Worm (Caenorhabditis elegans): ENCODE measurements around the gene Y116A8C.468.
"Not testable (repeated sequence)": the region's sequence is repeated elsewhere in the genome, so short reads cannot be mapped to it uniquely, and the experiment has no call there.

Y116A8C.468 gene

DNA sequence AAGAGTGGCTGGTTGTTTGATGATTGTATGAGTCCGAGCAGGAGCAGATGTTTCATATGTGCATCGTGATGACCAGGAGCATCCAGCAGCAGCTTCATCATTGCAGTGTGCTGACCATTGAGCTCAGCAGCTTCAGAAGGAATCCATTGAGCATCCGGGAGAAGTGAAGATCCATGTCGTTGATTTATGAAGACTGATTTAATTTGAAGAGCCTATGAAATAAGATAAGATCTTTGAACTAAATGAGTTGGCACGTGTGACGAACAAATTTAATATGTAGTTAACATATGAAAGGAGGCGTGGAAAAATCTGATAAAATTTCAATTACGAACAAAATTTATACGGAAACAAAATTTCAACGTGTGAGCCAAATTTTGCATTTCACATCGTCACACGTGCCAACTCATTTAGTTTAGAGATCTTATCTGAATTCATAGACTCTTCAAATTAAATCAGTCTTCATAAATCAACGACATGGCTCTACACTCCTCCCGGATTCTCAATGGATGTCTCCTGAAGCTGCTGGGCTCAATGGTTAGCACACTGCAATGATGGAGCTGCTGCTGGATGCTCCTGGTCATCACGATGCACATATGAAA lies at the start of gene Y116A8C.468, which contains the start of gene Y116A8C.469:
Y116A8C.468 (plus strand) TSS at position 549 of the 599 bp plus-strand sequence.
Y116A8C.469 (minus strand) TSS at position 101 of the 599 bp plus-strand sequence.
- no peak for TF ChIP-seq him-1 (tag; optimal IDR thresholded peaks at IDR 0.05)
- TF ChIP-seq dao-5 (tag; optimal IDR thresholded peaks at IDR 0.05), result no peak
- TF ChIP-seq W03F9.2 (tag; optimal IDR thresholded peaks at IDR 0.05), result no peak

DNA sequence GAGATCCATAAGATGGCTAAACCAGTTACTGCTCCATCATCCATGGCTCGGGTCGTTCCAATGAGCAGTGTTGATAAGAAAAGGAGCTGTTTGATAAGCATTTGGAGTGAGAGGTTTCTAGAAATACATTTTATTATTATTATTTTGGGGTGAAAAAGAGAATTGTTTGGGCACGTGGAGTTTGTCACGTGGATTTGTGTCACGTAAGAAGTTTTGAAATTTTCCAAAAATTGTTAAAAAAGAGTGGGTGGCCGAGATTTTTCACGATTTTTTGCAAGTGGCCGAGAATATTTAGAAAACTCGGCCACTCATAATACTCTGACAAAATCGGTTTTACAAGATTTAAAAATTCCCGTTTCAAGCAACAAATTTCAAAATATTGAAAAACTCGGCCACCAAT lies 49.3 kb upstream of the Y116A8C.468 start, which contains the start of gene T06A10.106:
T06A10.106 (minus strand) TSS at position 101 of the 400 bp plus-strand sequence.
- TF ChIP-seq W03F9.2 (tag; optimal IDR thresholded peaks at IDR 0.05) (no peak), him-1 (tag; optimal IDR thresholded peaks at IDR 0.05) (no peak)

DNA sequence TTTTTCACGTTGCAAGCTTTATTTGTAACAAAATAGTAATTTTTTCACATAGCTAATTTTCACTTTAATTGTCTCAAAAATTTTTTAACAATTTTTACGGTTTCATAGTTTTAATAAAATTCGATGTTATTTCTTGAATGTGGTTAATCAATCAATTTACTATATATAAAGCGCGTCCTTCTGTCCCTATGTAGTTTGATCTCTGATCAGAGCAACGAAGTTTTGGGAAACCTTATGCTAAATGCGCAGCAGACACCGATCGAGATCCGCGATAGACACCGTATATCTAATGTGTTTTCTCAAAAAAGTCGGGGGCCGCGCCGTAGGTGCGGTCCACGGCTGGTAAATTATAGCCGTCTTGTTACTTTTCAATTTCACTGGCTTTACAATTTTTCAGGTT lies 29.6 kb upstream of the Y116A8C.468 start:
- TF ChIP-seq him-1 (tag; optimal IDR thresholded peaks at IDR 0.05) (no peak), dao-5 (tag; optimal IDR thresholded peaks at IDR 0.05) (no peak), W03F9.2 (tag; optimal IDR thresholded peaks at IDR 0.05) (no peak)

DNA sequence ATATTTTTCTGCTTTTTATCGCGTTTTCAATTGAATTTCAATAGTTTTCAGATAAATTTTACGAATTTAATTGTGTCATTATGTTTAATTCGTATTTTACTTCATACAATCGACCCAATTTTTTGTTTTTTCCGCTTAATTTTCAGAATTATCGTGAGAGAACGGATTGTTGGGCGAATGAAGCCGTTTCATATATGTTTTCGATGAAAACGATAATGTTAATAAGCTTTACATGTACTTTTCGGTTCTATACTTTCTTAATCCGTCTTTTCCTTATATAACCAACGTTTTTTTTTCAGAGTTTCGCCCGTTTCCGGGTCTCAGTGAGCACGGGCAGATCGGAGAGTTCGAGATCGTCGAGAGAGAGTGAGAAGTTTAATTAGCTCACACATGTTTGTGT lies 22.9 kb upstream of the Y116A8C.468 start, which contains the start of gene T06A10.2:
T06A10.2 (plus strand) TSS at position 301 of the 400 bp plus-strand sequence.
- TF ChIP-seq dao-5, W03F9.2, him-1 (tag; optimal IDR thresholded peaks at IDR 0.05): not testable (repeated sequence)

DNA sequence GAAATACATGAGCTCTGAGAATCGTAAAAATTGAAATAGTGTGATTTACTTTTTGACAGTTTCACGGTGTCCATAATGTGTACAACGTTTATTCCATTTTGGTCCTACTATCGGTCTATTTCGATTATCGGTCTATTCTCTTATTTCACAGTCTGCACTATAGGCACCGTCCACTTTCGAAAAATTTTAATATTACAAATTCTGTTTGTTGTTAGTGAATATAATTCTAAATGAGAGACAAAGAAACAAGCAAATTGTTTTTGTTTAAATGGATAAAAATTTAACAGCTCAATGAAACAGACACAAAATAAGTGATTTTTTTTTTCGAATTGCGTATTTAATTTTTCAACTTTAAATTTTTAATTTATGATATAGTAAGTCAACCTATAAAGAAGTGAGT lies 20.0 kb upstream of the Y116A8C.468 start:
- no peak for TF ChIP-seq W03F9.2 (tag; optimal IDR thresholded peaks at IDR 0.05)

DNA sequence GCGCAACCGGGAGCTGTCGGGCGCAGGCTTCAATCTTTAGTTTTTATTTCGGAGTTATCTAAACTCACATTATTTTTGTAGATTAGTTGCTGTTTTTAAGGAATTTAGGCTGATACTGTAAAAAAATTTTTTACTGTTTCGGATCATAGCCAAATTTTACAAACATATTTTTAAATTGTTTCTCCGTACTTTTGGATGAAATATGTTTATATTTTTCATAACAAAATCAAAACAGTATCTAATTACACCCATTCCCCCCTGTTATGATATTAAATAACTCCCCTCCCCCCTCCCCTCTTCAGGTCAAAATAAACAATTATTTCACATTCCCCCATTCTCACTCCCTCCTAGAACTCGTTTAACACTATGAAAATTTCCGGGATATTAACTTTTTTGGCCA lies 2.4 kb upstream of the Y116A8C.468 start, which contains the start of gene Y116A8C.3:
Y116A8C.3 (plus strand) TSS at position 301 of the 400 bp plus-strand sequence.
- no peak for TF ChIP-seq dao-5 (tag; optimal IDR thresholded peaks at IDR 0.05)
- TF ChIP-seq W03F9.2 (tag; optimal IDR thresholded peaks at IDR 0.05), result no peak
- no peak for TF ChIP-seq him-1 (tag; optimal IDR thresholded peaks at IDR 0.05)

DNA sequence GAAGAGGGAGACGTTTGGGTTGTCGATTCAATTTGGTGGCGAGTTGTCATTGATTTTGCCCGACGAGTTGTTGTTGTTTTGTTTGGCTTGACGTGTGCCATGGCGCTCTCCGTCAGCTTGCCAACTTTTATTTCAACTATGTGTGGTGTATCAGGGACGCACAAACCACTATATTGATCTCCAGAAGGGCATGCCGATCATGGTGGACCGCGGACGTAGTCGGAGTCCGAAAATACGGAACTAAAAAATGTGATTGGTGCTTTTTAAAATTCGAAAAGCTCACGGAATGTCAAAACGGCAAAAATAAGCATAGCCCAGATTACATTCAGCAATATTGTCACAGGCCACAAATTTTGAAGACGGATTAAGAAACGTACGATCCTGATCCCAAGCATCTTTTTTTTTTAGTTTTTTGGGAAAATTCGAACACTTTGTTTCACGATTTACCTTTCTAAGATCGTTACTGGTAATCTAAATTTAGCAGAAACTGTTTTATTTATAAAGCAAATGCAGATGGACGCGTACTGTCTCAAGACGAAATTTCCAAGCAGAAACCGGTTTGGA lies 1.1 kb downstream of the Y116A8C.468 start, which contains the start of the genes Y116A8C.470 and Y116A8C.463:
Y116A8C.470 (minus strand) TSS at position 101 of the 564 bp plus-strand sequence.
Y116A8C.463 (plus strand) TSS at position 514 of the 564 bp plus-strand sequence.
- TF ChIP-seq dao-5 (tag; optimal IDR thresholded peaks at IDR 0.05) (no peak), him-1 (tag; optimal IDR thresholded peaks at IDR 0.05) (no peak), W03F9.2 (tag; optimal IDR thresholded peaks at IDR 0.05) (no peak)

DNA sequence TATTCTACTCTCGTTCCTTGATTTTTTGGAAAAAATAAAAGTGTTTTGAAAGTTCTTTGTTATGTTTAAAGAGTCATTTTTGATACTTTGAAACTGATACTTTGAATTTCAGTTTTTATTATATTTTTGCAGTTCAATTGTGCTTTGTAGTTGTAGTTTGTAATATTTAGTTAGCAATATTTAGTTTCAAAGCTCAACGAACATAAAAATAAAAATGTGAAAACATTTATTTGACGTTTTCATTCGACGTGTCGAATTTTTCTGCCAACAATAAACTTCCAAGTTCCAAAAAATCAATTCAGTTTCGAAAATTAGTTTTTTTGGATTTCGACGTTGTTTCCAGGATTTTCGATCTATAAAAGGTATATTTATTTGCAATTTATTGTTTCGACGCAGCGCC lies 1.9 kb downstream of the Y116A8C.468 start, which contains the start of gene nep-23:
nep-23 (plus strand) TSS at position 301 of the 400 bp plus-strand sequence.
- TF ChIP-seq dao-5 (tag; optimal IDR thresholded peaks at IDR 0.05) (no peak), him-1 (tag; optimal IDR thresholded peaks at IDR 0.05) (no peak)

DNA sequence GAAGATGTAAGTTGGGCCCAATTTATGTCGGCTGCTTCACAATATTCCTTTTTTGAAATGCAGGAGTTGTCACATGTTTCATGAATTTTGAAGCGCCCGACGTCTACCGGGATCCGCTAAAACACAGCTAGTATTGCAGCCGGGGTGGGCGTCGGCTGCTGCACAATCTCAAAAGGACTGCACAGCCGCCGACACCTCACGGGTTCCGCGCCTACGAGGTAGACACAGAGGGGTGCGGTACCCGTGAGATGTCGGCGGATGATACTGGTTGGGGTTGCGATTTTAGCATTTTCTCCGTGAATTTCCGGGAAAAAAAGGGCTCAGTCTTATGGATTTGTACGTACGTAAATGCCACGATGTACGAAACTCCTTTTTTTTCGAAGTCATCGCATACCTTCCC lies 3.8 kb downstream of the Y116A8C.468 start:
- TF ChIP-seq dao-5 (tag; optimal IDR thresholded peaks at IDR 0.05), result no peak
- no peak for TF ChIP-seq him-1 (tag; optimal IDR thresholded peaks at IDR 0.05)
- no peak for TF ChIP-seq W03F9.2 (tag; optimal IDR thresholded peaks at IDR 0.05)

DNA sequence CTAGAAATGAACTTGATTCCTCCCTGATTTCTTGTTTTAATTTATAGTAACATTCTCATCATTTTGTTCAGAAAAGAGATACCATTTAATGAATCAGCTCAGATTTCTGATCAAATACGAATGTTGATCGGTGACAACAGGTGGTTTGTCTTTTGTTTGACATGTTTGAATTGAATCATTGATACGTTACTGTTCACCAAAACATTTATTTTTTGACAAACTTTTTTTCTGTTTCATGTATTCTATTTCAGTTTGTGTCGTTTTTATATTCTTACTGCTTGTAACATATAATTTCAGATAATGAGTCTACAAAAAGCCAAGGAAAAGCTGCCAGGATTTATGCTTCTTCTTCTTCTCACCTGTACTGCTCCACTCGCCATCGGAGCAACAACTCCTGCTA lies 5.9 kb downstream of the Y116A8C.468 start, which contains the start of gene nep-24:
nep-24 (plus strand) TSS at position 301 of the 400 bp plus-strand sequence.
- TF ChIP-seq him-1 (tag; optimal IDR thresholded peaks at IDR 0.05) (no peak), dao-5 (tag; optimal IDR thresholded peaks at IDR 0.05) (no peak), W03F9.2 (tag; optimal IDR thresholded peaks at IDR 0.05) (no peak)

DNA sequence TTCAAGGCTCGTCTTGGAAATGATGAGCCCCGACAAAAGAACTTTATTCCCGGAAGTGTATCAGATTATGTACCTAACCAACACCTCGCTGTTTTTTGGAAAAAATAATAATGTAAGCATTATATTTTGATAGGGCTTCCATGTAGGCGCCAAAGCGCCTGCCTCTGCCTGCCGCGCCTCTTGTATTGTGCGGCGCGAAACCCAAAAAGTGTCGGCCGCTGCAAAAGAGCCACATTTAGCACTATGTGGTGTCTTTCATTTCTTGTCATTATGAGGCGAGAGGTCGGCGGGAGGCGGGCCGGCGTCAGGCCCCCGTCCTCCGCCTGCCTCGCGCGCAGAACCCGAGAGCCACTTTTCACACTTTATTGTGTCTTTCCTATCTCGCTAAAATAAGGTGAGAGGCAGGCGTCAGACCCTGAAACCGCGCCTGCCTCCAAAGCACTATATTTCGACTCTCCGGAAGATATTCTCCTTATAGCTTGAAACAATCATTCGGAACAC lies 7.2 kb downstream of the Y116A8C.468 start:
- TF ChIP-seq W03F9.2 (tag; optimal IDR thresholded peaks at IDR 0.05) (no peak), dao-5 (tag; optimal IDR thresholded peaks at IDR 0.05) (no peak), him-1 (tag; optimal IDR thresholded peaks at IDR 0.05) (no peak)

DNA sequence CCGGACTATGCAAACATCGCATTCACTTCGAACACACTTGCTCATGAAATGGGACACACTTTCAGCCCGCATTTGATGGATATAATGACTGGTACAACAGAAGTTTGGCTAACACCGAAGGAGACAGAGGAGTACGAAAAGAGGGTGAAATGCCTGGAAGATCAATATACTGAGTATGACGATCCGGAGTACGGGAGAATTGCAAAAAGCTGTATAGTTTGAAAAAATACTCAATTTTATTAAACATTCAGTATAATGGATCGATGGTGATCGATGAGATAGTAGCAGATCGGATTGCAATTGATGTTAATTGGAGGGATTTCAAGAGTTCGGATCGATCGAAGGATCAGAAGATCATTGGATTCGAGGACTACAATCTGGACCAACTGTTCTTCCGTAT lies 8.4 kb downstream of the Y116A8C.468 start:
- TF ChIP-seq W03F9.2 (tag; optimal IDR thresholded peaks at IDR 0.05) (no peak), him-1 (tag; optimal IDR thresholded peaks at IDR 0.05) (no peak), dao-5 (tag; optimal IDR thresholded peaks at IDR 0.05) (no peak)

DNA sequence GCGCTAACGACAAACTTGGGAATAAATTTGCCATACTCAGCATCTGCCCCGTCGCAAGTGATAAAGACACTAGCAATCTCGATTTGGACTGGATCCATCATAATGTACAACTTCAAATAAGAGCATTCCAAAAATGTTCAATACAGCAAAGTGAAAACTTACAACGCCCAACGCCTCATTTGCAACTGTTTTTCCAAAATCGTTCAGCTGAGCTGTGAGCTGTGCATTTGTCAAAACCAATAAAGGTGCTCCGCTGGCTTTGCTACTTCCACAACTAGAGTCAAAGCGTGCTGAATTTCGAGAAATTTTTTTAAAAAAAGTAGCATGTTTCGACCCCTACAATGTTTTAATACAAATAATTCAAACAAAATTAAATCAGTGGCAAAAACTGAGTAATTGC lies 12.9 kb downstream of the Y116A8C.468 start, which contains the start of gene Y116A8C.49:
Y116A8C.49 (minus strand) TSS at position 101 of the 400 bp plus-strand sequence.
- TF ChIP-seq him-1 (tag; optimal IDR thresholded peaks at IDR 0.05) (no peak), dao-5 (tag; optimal IDR thresholded peaks at IDR 0.05) (no peak), W03F9.2 (tag; optimal IDR thresholded peaks at IDR 0.05) (no peak)

DNA sequence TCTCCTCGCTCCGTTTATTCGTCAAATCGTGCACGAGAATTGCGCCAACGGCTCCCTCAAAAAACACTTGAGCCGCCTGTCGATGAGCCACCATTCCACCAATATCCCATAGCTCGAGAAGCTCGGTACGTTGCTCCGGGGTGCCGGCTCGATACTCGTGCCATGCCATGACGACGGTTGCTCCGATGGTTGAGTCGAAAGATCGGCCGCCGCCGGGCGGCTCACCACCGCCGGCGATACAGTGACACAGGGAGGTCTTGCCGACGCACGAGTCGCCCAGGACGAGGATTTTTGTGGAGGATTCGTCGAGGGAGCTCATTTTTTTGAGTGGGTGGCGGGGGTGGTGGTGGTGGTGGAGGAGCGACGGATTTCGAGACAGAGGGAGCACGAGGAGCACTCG lies 17.9 kb downstream of the Y116A8C.468 start:
- TF ChIP-seq W03F9.2 (tag; optimal IDR thresholded peaks at IDR 0.05) (no peak), him-1 (tag; optimal IDR thresholded peaks at IDR 0.05) (no peak), dao-5 (tag; optimal IDR thresholded peaks at IDR 0.05) (no peak)

Data from whole organism, L4/young adult.